Fruit fly (Drosophila melanogaster) whole organism, embryonic: Measurements from ENCODE around the gene CG17327.

Experiments used
- CG30020 ChIP-seq: fragments of 200-800 bp; optimal IDR thresholded peaks from 2 replicates; lab custom pipeline; 2019; ENCODE audit warnings: missing biosample characterization, mild to moderate bottlenecking, missing genetic modification characterization, moderate library complexity
- PHDP ChIP-seq: fragments of 200-800 bp; sonication (Bioruptor generic); optimal IDR thresholded peaks from 3 replicates; lab custom pipeline; 2018; ENCODE audit warnings: missing biosample characterization, mild to moderate bottlenecking, missing genetic modification characterization, moderate library complexity
- Rx ChIP-seq: fragments of 200-800 bp; sonication (Bioruptor generic); IDR thresholded peaks from 2 replicates; pipeline ENCODE4 v1.3.6; 2022; ENCODE audit warnings: missing biosample characterization, missing genetic modification characterization
- Sry-δ ChIP-seq: fragments of 200-800 bp; sonication (Bioruptor generic); optimal IDR thresholded peaks from 2 replicates; lab custom pipeline; 2016; ENCODE audit warnings: missing biosample characterization, missing genetic modification characterization
- ham ChIP-seq: fragments of 200-800 bp; sonication (Bioruptor generic); IDR thresholded peaks from 2 replicates; pipeline ENCODE4 v1.3.6; 2022; ENCODE audit warnings: missing biosample characterization, missing genetic modification characterization
- oc ChIP-seq: fragments of 200-800 bp; sonication (Bioruptor generic); optimal IDR thresholded peaks from 2 replicates; lab custom pipeline; 2018; ENCODE audit warnings: missing biosample characterization, mild to moderate bottlenecking, missing genetic modification characterization, moderate library complexity

dm6 chr3R:12967612-12968011 lies 29.9 kb downstream of the CG17327 start, which contains the start of the genes CG14384 and grsm:
- TF ChIP-seq ham, result no peak
- TF ChIP-seq oc, result no peak
- no peak for TF ChIP-seq Sry-δ
- no peak for TF ChIP-seq Rx
- TF ChIP-seq CG30020, result no peak
- no peak for TF ChIP-seq PHDP
